Fruit fly (Drosophila melanogaster) whole organism, larva: ENCODE measurements around the gene OdsH.

ENCODE experiments used
- noc ChIP-seq: fragments of 200-800 bp; sonication (Bioruptor generic); optimal IDR thresholded peaks from 3 replicates; lab custom pipeline; 2019; ENCODE audit warnings: missing biosample characterization, mild to moderate bottlenecking, missing genetic modification characterization, moderate library complexity

Gene OdsH

DNA sequence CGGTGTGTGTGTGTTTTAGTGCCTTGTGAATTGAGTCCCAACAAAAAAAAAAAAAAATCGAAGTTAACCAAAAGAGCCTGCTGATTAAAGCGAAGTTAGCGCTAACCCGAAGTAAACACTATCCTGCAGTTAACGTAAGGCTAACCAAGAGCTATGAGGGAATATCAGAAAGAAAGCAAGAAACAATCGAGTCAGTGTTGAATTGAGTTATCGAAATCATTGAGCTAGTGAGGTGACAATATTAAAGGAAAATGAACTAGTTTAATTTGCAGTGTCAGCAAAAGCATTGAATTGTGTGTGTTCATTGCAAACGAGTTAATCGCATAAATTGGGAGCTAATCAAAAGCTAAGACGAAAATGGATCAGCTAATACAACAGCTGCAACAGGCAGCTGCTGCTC lies at the start of gene OdsH:
TSS of gene OdsH (plus strand) at position 301 of the 400 bp plus-strand sequence.
- no peak for TF ChIP-seq noc (tag; lab: Kevin White, UChicago)

- no peak for TF ChIP-seq noc (tag; lab: Kevin White, UChicago)
Measured at dm6 chrX:17741019-17741863, 49.6 kb upstream of the OdsH start.

DNA sequence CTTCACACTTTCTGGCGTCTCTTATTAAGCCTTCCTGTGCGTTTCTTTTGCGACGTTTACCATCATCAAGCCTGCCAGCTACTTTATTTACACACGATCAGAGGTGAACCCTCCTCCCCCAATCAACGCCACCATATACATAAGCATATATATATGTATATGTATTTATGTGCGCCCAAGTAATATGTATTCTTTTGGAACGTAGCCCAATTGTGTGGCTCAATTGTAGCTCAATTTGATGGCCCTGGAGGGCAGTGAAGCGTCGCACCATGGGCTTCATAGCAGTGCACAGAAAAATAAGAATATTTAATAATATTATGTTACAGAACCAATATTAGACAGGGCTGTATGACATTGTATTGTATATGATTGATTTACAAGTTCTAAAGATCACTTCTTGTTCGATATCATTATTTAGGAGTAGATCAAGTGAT lies 48.9 kb upstream of the OdsH start:
- TF ChIP-seq noc (tag; lab: Kevin White, UChicago) = no peak

dm6 chrX:17742592-17743364 lies 48.0 kb upstream of the OdsH start:
- no peak for TF ChIP-seq noc (tag; lab: Kevin White, UChicago)

DNA sequence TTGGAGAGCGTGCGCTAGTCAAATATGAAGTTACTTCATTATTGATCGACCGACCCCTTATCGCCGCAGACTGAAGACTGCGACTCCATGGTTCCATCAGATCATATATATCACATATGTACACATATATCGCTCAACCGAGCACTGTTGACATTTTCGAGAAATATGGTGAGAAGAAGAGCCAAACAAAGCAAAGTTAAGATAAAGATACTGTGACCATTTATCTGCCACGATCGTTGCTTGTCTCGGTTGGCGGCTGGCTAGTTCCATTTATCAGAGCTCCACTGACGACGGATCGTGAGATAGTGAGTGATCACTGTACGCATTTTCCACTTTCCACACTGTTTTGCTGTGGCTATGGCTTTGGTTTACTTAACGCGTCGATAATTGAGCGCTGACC lies 47.2 kb upstream of the OdsH start:
- TF ChIP-seq noc (tag; lab: Kevin White, UChicago) = no peak

- no peak for TF ChIP-seq noc (tag; lab: Kevin White, UChicago)
Measured at dm6 chrX:17745705-17746416, 44.9 kb upstream of the OdsH start.

DNA sequence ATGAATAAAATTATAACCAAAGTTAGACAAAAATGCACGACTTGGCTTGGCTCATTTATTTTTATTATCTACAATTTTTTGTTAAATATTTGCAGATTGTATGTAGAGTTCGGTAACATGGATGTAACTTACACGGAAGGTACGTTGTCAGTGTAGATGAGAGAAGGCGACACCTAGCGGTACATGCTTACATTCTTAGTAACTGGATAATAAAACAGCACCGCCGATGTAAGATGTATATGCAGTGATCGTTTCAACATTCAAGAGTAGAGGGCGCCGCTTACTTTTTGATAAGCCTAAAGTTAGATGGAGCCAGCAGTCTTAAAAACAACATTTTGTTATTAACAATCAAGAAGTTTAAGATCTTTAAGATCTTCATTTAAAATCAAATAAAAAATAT lies 39.2 kb upstream of the OdsH start:
- no peak for TF ChIP-seq noc (tag; lab: Kevin White, UChicago)

- no peak for TF ChIP-seq noc (tag; lab: Kevin White, UChicago)
Measured at dm6 chrX:17755158-17755557, 35.7 kb upstream of the OdsH start.

dm6 chrX:17756845-17757244 lies 34.0 kb upstream of the OdsH start:
- no peak for TF ChIP-seq noc (tag; lab: Kevin White, UChicago)

dm6 chrX:17760522-17760921 lies 30.3 kb upstream of the OdsH start:
- TF ChIP-seq noc (tag; lab: Kevin White, UChicago) = no peak

DNA sequence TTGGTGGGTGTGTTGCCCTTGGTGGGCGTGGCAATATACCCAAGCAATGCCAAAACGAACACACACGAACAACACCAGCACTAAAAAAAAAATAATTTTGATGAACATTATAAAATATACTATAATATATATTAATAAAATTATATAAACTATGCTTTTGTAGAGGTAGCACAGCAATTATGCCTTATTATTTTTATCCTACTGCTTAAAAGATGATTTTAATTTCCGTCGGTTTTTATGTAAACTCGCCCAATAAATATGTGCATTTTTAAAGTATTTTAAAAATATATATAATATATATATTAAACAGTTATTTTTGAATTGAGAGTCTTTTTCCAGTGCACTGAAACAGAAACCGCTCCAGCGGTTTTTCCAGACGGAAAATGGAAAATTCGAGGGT lies 28.5 kb upstream of the OdsH start:
- TF ChIP-seq noc (tag; lab: Kevin White, UChicago) = no peak

DNA sequence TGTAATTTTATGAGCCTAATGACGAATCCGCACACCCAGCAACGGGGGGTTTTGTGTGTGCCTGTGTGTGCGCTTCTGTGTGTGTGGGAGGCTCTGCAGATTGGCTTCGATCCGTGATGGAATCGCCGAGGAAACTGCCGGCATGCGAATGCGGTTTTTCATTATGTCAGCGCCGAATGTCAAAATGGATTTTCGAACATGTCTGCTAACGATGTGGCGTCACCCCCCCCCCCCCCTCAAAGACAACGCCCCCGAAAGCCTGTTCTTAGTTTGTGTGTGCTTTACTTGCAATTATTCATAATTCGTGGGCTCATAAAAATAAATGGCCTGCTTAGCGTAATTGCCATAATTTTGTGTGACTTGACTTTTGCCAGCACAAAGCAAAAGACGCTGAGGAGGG lies 27.2 kb upstream of the OdsH start:
- no peak for TF ChIP-seq noc (tag; lab: Kevin White, UChicago)

DNA sequence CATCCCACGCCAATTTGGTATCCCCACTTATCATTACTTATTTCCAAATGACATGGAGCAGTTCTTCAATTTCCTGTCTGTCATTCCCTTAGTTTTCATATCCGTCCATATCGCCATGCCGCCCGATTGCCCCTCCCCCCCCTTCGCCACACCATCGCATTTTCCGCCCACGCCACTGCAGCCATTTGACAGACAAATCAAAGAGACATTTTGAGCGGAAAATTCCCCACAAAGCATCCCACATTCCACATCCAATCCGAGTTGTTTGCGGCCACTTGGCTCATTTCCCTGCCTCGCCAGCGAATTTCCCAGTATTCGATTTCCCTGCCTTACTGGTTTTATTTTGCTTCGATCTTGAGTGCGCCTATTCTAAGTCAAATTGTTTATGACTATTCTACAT lies 25.9 kb upstream of the OdsH start:
- TF ChIP-seq noc (tag; lab: Kevin White, UChicago) = no peak

DNA sequence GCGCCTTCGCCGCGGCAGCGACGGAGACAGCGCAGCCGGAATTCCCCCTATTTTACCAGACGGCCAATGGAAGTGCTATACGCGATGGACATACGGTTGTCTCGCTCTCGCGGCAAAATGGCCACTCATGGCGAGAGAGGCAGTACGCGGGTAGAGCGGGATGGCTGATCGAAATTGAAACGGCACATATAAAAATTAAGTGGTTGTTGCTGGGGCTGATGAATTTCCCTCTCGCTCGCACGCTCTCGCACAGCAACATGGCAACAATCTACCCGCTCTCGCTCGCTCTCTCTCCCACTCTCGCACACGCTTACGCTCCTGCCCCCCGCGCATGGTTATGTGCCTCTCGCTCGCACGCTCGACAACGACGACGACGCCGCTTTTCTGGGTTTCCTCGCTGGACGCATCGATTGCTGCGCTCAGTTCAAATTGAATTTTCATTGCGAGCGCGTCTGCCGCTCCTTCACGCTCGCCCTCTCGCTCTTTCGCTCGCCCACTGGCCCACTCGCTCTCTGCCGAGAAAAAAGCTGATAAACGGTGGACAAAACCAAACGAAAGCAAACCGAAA lies 22.6 kb upstream of the OdsH start, which contains the start of gene unc-4:
TSS of gene unc-4 (plus strand) at position 440 of the 568 bp plus-strand sequence.
- TF ChIP-seq noc (tag; lab: Kevin White, UChicago) = no peak

DNA sequence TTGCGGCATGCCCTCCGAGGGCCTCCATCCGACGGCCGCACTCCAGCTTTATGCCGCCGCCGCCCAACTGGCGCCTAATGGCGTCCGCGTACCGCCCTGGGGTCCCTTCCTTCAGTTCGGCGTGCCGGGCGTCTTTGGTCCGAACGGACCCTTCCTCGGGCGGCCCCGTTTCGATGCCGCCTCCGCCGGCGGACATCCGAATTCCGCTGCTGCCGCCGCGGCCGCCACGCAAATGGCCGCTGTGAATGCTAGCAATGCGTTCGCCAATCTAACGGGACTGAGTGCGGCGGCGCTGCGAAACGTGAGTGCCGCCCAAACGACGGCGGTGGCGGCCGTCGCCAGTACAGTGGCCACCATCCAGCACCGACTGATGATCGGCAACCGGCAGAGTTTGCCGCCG lies 21.6 kb upstream of the OdsH start:
- TF ChIP-seq noc (tag; lab: Kevin White, UChicago) = no peak

- no peak for TF ChIP-seq noc (tag; lab: Kevin White, UChicago)
Measured at dm6 chrX:17771878-17772277, 18.9 kb upstream of the OdsH start.
